Worm (Caenorhabditis elegans): ENCODE results near the gene lgc-12.
A peak's percentile ranks its signal among the peaks of the same experiment; 100 is the strongest.

The lgc-12 gene

DNA sequence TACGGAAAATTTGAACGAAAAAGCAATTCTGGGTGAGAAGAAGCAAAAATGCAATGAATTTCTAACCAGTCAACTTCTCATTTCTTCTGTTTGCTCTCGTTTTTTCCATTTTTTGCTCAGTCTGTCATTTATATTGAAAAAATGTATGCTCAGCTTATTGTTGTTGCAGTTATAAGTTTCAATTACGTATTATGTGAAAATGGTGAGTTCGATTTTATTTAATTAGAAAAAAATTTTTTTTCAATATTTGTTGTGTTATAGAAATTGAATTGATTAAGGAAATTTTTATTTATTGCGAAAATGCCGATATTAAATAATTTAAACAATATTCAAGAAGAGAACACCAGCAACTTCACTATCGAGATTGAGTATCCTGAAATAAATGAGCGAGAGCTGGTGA, at the start of gene lgc-12:
TSS of gene lgc-12 (plus strand) at position 301 of the 400 bp plus-strand sequence.
- TF ChIP-seq tab-1 (GFP tag; IDR thresholded peaks at IDR 0.05) (no peak), med-1 (GFP tag; optimal IDR thresholded peaks at IDR 0.05; ENCODE audit: insufficient read depth) (no peak), ref-1 (GFP tag; conservative IDR thresholded peaks at IDR 0.05) (no peak), klf-2 (GFP tag; conservative IDR thresholded peaks at IDR 0.05) (no peak), ztf-29 (GFP tag; IDR thresholded peaks at IDR 0.05) (no peak), T22C8.4 (GFP tag; IDR thresholded peaks at IDR 0.05) (no peak), ztf-23 (GFP tag; IDR thresholded peaks at IDR 0.05) (no peak), flt-1 (GFP tag; IDR thresholded peaks at IDR 0.05) (no peak), cog-1 (tag; optimal IDR thresholded peaks at IDR 0.05) (no peak)

DNA sequence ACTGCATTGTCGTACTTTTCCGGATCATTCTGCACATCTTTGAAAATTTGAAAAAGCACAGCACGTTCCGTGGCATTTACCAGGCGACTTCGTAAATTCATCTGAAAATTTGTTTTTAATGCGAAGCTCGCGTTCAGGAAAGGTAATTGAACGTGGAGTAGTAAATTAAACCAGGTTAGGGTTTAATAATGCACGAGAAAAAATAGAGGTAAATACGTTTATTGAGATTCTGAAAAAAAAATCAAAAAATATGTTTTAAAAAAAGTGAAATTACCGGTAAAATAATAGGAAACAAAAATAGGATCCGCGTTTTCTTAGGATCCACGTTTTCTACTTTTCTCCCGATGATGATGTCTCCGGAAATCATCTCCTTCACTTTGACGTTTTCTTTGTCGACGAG, 43.5 kb upstream of the lgc-12 start, which contains the start of gene clk-2:
TSS of gene clk-2 (minus strand) at position 101 of the 400 bp plus-strand sequence.
- no peak for TF ChIP-seq ztf-23 (GFP tag; IDR thresholded peaks at IDR 0.05)

- TF ChIP-seq cog-1 (tag; optimal IDR thresholded peaks at IDR 0.05) = peak; percentile 80
- peak; percentile 87 for TF ChIP-seq flt-1 (GFP tag; IDR thresholded peaks at IDR 0.05)
- TF ChIP-seq klf-2 (GFP tag; conservative IDR thresholded peaks at IDR 0.05) = peak; percentile 65; the same call in 1 of the 2 replicates
- TF ChIP-seq T22C8.4 (GFP tag; IDR thresholded peaks at IDR 0.05) = peak; percentile 24; the same call in 1 of the 2 replicates
- TF ChIP-seq ref-1 (GFP tag; conservative IDR thresholded peaks at IDR 0.05) = peak; percentile 42; the same call in 1 of the 2 replicates
- TF ChIP-seq med-1 (GFP tag; optimal IDR thresholded peaks at IDR 0.05; ENCODE audit: insufficient read depth) = no peak
- no peak for TF ChIP-seq tab-1 (GFP tag; IDR thresholded peaks at IDR 0.05)
- no peak; the same call in none of the 2 replicates for TF ChIP-seq ztf-23 (GFP tag; IDR thresholded peaks at IDR 0.05)
- TF ChIP-seq ztf-29 (GFP tag; IDR thresholded peaks at IDR 0.05) = peak; percentile 50; the same call in 1 of the 2 replicates
Observed at ce11 chrIII:7520672-7521071, 41.3 kb upstream of the lgc-12 start, which contains the start of the genes cux-7 and C07H6.2. cux-7 (minus strand) TSS chrIII:7520845. C07H6.2 (plus strand) TSS chrIII:7521009.

DNA sequence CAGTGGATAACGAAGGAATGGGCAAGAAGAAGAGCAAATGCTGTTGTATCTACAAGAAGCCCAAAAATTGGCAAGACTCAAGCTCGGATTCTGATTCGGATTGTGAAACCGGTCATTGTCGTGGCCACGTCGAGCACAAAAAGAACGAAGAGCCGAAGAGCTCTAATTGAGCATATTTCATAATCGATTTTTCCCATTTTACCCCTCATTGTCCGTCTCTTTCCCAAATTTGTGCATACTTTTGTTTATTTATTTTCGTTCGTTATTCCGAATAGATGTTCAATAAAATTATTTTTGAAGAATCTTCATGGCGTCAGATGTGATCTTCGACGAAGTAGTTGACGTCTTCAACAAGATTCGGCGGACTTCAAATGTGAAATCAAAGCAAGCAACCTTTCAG, 40.8 kb upstream of the lgc-12 start, which contains the start of gene lig-4:
TSS of gene lig-4 (plus strand) at position 301 of the 400 bp plus-strand sequence.
- no peak for TF ChIP-seq tab-1 (GFP tag; IDR thresholded peaks at IDR 0.05)
- TF ChIP-seq flt-1 (GFP tag; IDR thresholded peaks at IDR 0.05) = no peak
- no peak for TF ChIP-seq ref-1 (GFP tag; conservative IDR thresholded peaks at IDR 0.05)
- no peak for TF ChIP-seq cog-1 (tag; optimal IDR thresholded peaks at IDR 0.05)
- TF ChIP-seq med-1 (GFP tag; optimal IDR thresholded peaks at IDR 0.05; ENCODE audit: insufficient read depth) = no peak
- no peak for TF ChIP-seq klf-2 (GFP tag; conservative IDR thresholded peaks at IDR 0.05)
- TF ChIP-seq ztf-23 (GFP tag; IDR thresholded peaks at IDR 0.05) = no peak
- no peak for TF ChIP-seq ztf-29 (GFP tag; IDR thresholded peaks at IDR 0.05)
- TF ChIP-seq T22C8.4 (GFP tag; IDR thresholded peaks at IDR 0.05) = no peak

DNA sequence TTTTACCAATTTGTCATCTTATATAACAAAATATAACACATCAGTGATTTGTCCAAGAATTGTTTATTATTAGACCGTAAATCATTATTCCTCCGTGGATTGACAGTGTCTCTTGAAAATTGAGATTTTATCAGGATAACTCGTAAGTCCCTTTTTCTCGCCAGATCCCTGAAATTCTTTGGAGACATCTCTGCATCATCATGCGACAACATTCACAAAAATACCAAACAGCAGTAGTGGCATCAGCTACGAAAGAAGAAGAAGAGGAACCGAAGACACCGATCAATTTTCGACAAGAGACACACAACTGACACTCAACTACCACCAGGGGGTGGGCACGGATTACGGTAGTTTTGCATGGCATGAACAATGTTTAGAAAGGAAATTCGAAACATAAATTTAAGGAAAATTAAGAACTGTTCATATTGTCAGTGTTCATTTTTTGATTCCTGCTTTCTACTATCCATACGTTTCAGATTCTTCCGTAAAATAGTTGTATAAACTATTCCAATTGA, 37.1 kb upstream of the lgc-12 start:
- TF ChIP-seq flt-1 (GFP tag; IDR thresholded peaks at IDR 0.05) (no peak), med-1 (GFP tag; optimal IDR thresholded peaks at IDR 0.05; ENCODE audit: insufficient read depth) (no peak), T22C8.4 (GFP tag; IDR thresholded peaks at IDR 0.05) (no peak), tab-1 (GFP tag; IDR thresholded peaks at IDR 0.05) (no peak), cog-1 (tag; optimal IDR thresholded peaks at IDR 0.05) (no peak), ztf-23 (GFP tag; IDR thresholded peaks at IDR 0.05) (no peak), ztf-29 (GFP tag; IDR thresholded peaks at IDR 0.05) (no peak), klf-2 (GFP tag; conservative IDR thresholded peaks at IDR 0.05) (no peak), ref-1 (GFP tag; conservative IDR thresholded peaks at IDR 0.05) (no peak)

ce11 chrIII:7526974-7527466, 35.0 kb upstream of the lgc-12 start:
- TF ChIP-seq flt-1 (GFP tag; IDR thresholded peaks at IDR 0.05) (no peak), cog-1 (tag; optimal IDR thresholded peaks at IDR 0.05) (no peak), T22C8.4 (GFP tag; IDR thresholded peaks at IDR 0.05) (no peak), ref-1 (GFP tag; conservative IDR thresholded peaks at IDR 0.05) (no peak), klf-2 (GFP tag; conservative IDR thresholded peaks at IDR 0.05) (no peak), tab-1 (GFP tag; IDR thresholded peaks at IDR 0.05) (no peak), ztf-29 (GFP tag; IDR thresholded peaks at IDR 0.05) (no peak), med-1 (GFP tag; optimal IDR thresholded peaks at IDR 0.05; ENCODE audit: insufficient read depth) (no peak), ztf-23 (GFP tag; IDR thresholded peaks at IDR 0.05) (no peak)

- TF ChIP-seq med-1 (GFP tag; optimal IDR thresholded peaks at IDR 0.05; ENCODE audit: insufficient read depth) (no peak), cog-1 (tag; optimal IDR thresholded peaks at IDR 0.05) (no peak), flt-1 (GFP tag; IDR thresholded peaks at IDR 0.05) (no peak), ztf-23 (GFP tag; IDR thresholded peaks at IDR 0.05) (no peak), klf-2 (GFP tag; conservative IDR thresholded peaks at IDR 0.05) (no peak), T22C8.4 (GFP tag; IDR thresholded peaks at IDR 0.05) (no peak), tab-1 (GFP tag; IDR thresholded peaks at IDR 0.05) (no peak), ztf-29 (GFP tag; IDR thresholded peaks at IDR 0.05) (no peak), ref-1 (GFP tag; conservative IDR thresholded peaks at IDR 0.05) (no peak)
Observed at ce11 chrIII:7530108-7530507, 31.9 kb upstream of the lgc-12 start.

DNA sequence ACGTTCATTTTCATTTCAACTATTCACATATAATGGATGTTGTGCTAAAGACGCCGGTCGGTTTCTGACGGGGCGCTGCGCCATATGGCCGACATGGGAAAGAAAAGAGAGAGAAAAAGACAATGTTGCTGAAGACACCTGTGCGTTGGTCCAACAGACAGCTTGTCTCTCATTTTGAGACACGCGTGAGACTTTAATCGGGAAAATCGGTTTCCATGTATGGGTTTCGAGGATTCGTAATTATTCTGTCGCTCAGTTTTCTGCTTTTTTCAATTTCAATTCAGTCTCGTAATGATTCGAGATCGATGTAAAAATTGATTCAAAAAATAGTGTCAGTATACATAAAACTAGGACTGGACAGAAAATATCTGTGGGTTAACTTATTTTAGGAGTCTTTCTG, 31.1 kb upstream of the lgc-12 start:
- TF ChIP-seq ztf-23 (GFP tag; IDR thresholded peaks at IDR 0.05) (no peak), T22C8.4 (GFP tag; IDR thresholded peaks at IDR 0.05) (no peak), cog-1 (tag; optimal IDR thresholded peaks at IDR 0.05) (no peak), med-1 (GFP tag; optimal IDR thresholded peaks at IDR 0.05; ENCODE audit: insufficient read depth) (no peak), tab-1 (GFP tag; IDR thresholded peaks at IDR 0.05) (no peak), flt-1 (GFP tag; IDR thresholded peaks at IDR 0.05) (no peak), ztf-29 (GFP tag; IDR thresholded peaks at IDR 0.05) (no peak), klf-2 (GFP tag; conservative IDR thresholded peaks at IDR 0.05) (no peak), ref-1 (GFP tag; conservative IDR thresholded peaks at IDR 0.05) (no peak)

- TF ChIP-seq cog-1 (tag; optimal IDR thresholded peaks at IDR 0.05) = no peak
- TF ChIP-seq ref-1 (GFP tag; conservative IDR thresholded peaks at IDR 0.05) = no peak
- no peak for TF ChIP-seq ztf-29 (GFP tag; IDR thresholded peaks at IDR 0.05)
- no peak for TF ChIP-seq ztf-23 (GFP tag; IDR thresholded peaks at IDR 0.05)
Observed at ce11 chrIII:7531385-7531784, 30.6 kb upstream of the lgc-12 start.

ce11 chrIII:7533012-7533411, 29.0 kb upstream of the lgc-12 start:
- no peak for TF ChIP-seq cog-1 (tag; optimal IDR thresholded peaks at IDR 0.05)
- TF ChIP-seq klf-2 (GFP tag; conservative IDR thresholded peaks at IDR 0.05) = no peak
- TF ChIP-seq med-1 (GFP tag; optimal IDR thresholded peaks at IDR 0.05; ENCODE audit: insufficient read depth) = no peak
- TF ChIP-seq T22C8.4 (GFP tag; IDR thresholded peaks at IDR 0.05) = no peak
- TF ChIP-seq ztf-29 (GFP tag; IDR thresholded peaks at IDR 0.05) = no peak
- TF ChIP-seq flt-1 (GFP tag; IDR thresholded peaks at IDR 0.05) = no peak
- no peak for TF ChIP-seq ref-1 (GFP tag; conservative IDR thresholded peaks at IDR 0.05)

Data from whole organism, midembryonic.